Fruit fly (Drosophila melanogaster): Measurements from ENCODE around the gene CG15020.

Gene CG15020

DNA sequence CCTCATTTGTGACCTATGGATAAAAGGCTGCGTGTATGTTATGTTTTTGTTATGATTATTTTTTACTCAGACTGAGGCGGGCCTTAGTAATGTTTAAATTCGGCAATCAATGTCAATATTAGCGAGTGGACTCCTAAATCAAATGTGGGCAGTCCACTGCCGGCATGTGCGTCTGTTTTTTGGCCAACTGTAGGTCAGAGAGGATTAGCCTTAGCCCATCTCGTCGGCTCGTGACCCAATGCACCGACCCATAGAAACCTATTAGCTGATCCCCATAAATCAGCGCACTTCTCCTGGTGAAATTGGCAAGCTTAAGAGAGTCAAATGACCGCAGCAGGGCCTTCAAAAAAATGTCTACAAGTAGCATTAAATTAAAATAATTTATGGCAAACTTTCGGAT lies 54.2 kb downstream of the CG15020 start (continued):
- TF ChIP-seq CG12104 (GFP tag; optimal IDR thresholded peaks at IDR 0.05), result no peak
- no peak for TF ChIP-seq Sox102F (GFP tag; optimal IDR thresholded peaks at IDR 0.05)
- TF ChIP-seq fu2 (GFP tag; optimal IDR thresholded peaks at IDR 0.05), result no peak

Data from whole organism, embryonic.